Fruit fly (Drosophila melanogaster): ENCODE measurements around the gene CG15005.

CG15005 gene

dm6 chr3L:4193730-4194649, 10.1 kb downstream of the CG15005 start, which contains the start of gene CG43367:
TSS of gene CG43367 (plus strand) at chr3L:4193993.
- TF ChIP-seq slou (GFP tag; optimal IDR thresholded peaks at IDR 0.05) (no peak), CG3281 (GFP tag; optimal IDR thresholded peaks at IDR 0.05) (no peak), unc-4 (GFP tag; IDR thresholded peaks at IDR 0.05; ENCODE audit: partially characterized antibody) (no peak), zfh2 (GFP tag; optimal IDR thresholded peaks at IDR 0.05) (no peak), E2f1 (GFP tag; IDR thresholded peaks at IDR 0.05) (no peak), hkb (optimal IDR thresholded peaks at IDR 0.05) (no peak), hkb (GFP tag; IDR thresholded peaks at IDR 0.05) (peak; percentile 26; the same call in 1 of the 2 replicates), CTCF (GFP tag; optimal IDR thresholded peaks at IDR 0.05) (peak; percentile 2), CG17385 (GFP tag; optimal IDR thresholded peaks at IDR 0.05) (peak; percentile 99), CG2120 (GFP tag; optimal IDR thresholded peaks at IDR 0.05) (no peak), CG3847 (GFP tag; IDR thresholded peaks at IDR 0.05) (peak; percentile 56), Vsx1 (GFP tag; optimal IDR thresholded peaks at IDR 0.05) (no peak), CrebB (tag; optimal IDR thresholded peaks at IDR 0.05) (no peak), BtbVII (GFP tag; optimal IDR thresholded peaks at IDR 0.05) (no peak), pros (GFP tag; optimal IDR thresholded peaks at IDR 0.05) (no peak), Meics (GFP tag; optimal IDR thresholded peaks at IDR 0.05) (no peak), CG18619 (GFP tag; optimal IDR thresholded peaks at IDR 0.05) (no peak), E2f2 (GFP tag; IDR thresholded peaks at IDR 0.05) (peak; percentile 97), nmo (GFP tag; optimal IDR thresholded peaks at IDR 0.05) (peak; percentile 15), sc (optimal IDR thresholded peaks at IDR 0.05) (no peak), sc (GFP tag; optimal IDR thresholded peaks at IDR 0.05) (no peak), CG12299 (tag; optimal IDR thresholded peaks at IDR 0.05) (no peak), chif (GFP tag; optimal IDR thresholded peaks at IDR 0.05) (peak in 1 of 2 experiments; percentile 3), gsb-n (tag; optimal IDR thresholded peaks at IDR 0.05) (no peak), oc (tag; optimal IDR thresholded peaks at IDR 0.05) (no peak), CG11398 (GFP tag; optimal IDR thresholded peaks at IDR 0.05) (peak; percentile 10), row (GFP tag; IDR thresholded peaks at IDR 0.05) (no peak), sisA (GFP tag; IDR thresholded peaks at IDR 0.05) (no peak), CG6791 (GFP tag; IDR thresholded peaks at IDR 0.05; ENCODE audit: partially characterized antibody) (no peak), kni (GFP tag; optimal IDR thresholded peaks at IDR 0.05) (peak; percentile 60), CG2129 (GFP tag; IDR thresholded peaks at IDR 0.05; ENCODE audit: partially characterized antibody) (no peak), Dfd (GFP tag; optimal IDR thresholded peaks at IDR 0.05) (no peak), croc (GFP tag; conservative IDR thresholded peaks at IDR 0.05) (no peak), Bteb2 (GFP tag; optimal IDR thresholded peaks at IDR 0.05) (no peak), CG10979 (tag; optimal IDR thresholded peaks at IDR 0.05) (no peak), cas (GFP tag; IDR thresholded peaks at IDR 0.05) (no peak), CG1602 (GFP tag; optimal IDR thresholded peaks at IDR 0.05) (no peak), CG7839 (tag; optimal IDR thresholded peaks at IDR 0.05) (no peak), repo (GFP tag; optimal IDR thresholded peaks at IDR 0.05) (no peak), pita (GFP tag; optimal IDR thresholded peaks at IDR 0.05) (no peak), Nf-YB (GFP tag; optimal IDR thresholded peaks at IDR 0.05) (no peak), CG15073 (GFP tag; optimal IDR thresholded peaks at IDR 0.05) (no peak), pnt (GFP tag; optimal IDR thresholded peaks at IDR 0.05) (no peak), ase (GFP tag; IDR thresholded peaks at IDR 0.05) (no peak), Chrac-16 (GFP tag; optimal IDR thresholded peaks at IDR 0.05) (no peak), crc (GFP tag; optimal IDR thresholded peaks at IDR 0.05) (no peak), fd64A (GFP tag; optimal IDR thresholded peaks at IDR 0.05) (no peak), tap (tag; optimal IDR thresholded peaks at IDR 0.05) (no peak), Dll (GFP tag; IDR thresholded peaks at IDR 0.05; ENCODE audit: partially characterized antibody) (0 out of 4 replicates have a peak, but pooled peaks have one; percentile 32), CG15269 (tag; optimal IDR thresholded peaks at IDR 0.05) (no peak)
